Fruit fly (Drosophila melanogaster): ENCODE data around the gene CG13050.

Gene CG13050

DNA sequence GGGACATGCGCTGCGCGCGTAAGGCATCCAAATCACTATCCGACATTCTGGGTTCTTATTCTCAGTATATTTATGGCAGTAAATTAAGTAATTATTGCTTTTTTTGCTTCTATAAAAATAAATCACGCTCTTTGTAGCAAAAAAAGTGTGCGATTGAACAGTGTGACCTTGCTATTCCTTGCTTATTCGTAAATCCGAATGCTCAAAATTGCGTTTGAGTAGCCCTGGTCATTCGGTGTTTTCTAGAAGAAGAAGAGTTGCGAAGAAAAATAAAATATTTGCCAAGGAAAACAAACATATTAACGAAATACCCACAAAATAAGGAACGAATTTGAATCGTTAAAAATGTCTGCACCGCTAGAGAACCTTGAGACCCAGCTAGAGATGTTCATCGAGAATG, 47.2 kb downstream of the CG13050 start, which contains the start of the genes PDCD-5 and MED10 (continued):
- TF ChIP-seq luna (GFP tag; optimal IDR thresholded peaks at IDR 0.05) (no peak), CG4424 (GFP tag; optimal IDR thresholded peaks at IDR 0.05) (no peak), al (GFP tag; IDR thresholded peaks at IDR 0.05) (no peak), CG11247 (GFP tag; IDR thresholded peaks at IDR 0.05) (no peak), oc (tag; optimal IDR thresholded peaks at IDR 0.05) (no peak), Dip2 (GFP tag; IDR thresholded peaks at IDR 0.05) (no peak), Bgb (GFP tag; IDR thresholded peaks at IDR 0.05; ENCODE audit: partially characterized antibody) (peak; percentile 28; the same call in 1 of the 2 replicates), CG17359 (tag; optimal IDR thresholded peaks at IDR 0.05) (peak; percentile 45), Sox102F (GFP tag; optimal IDR thresholded peaks at IDR 0.05) (no peak), Doc2 (GFP tag; IDR thresholded peaks at IDR 0.05) (no peak), CG14965 (GFP tag; optimal IDR thresholded peaks at IDR 0.05; ENCODE audit: borderline replicate concordance) (no peak), NfI (GFP tag; optimal IDR thresholded peaks at IDR 0.05) (peak; percentile 35), Ravus (GFP tag; IDR thresholded peaks at IDR 0.05) (no peak), Dbx (GFP tag; IDR thresholded peaks at IDR 0.05) (no peak), nerfin-2 (GFP tag; IDR thresholded peaks at IDR 0.05; ENCODE audit: partially characterized antibody) (no peak), MESR4 (GFP tag; optimal IDR thresholded peaks at IDR 0.05) (peak; percentile 92), CoRest (tag; optimal IDR thresholded peaks at IDR 0.05) (peak; percentile 47), hb (GFP tag; IDR thresholded peaks at IDR 0.05; ENCODE audit: partially characterized antibody) (no peak), repo (GFP tag; optimal IDR thresholded peaks at IDR 0.05) (no peak), CG13775 (GFP tag; optimal IDR thresholded peaks at IDR 0.05) (no peak), CG10274 (GFP tag; optimal IDR thresholded peaks at IDR 0.05) (no peak), onecut (GFP tag; IDR thresholded peaks at IDR 0.05) (no peak), CG3065 (GFP tag; optimal IDR thresholded peaks at IDR 0.05) (no peak), gsb-n (tag; optimal IDR thresholded peaks at IDR 0.05) (no peak), tin (GFP tag; optimal IDR thresholded peaks at IDR 0.05) (no peak), CG8944 (GFP tag; optimal IDR thresholded peaks at IDR 0.05) (no peak), CG12155 (GFP tag; optimal IDR thresholded peaks at IDR 0.05) (no peak), CG10431 (GFP tag; optimal IDR thresholded peaks at IDR 0.05) (no peak), Abd-B (GFP tag; optimal IDR thresholded peaks at IDR 0.05) (peak; percentile 16), CG31441 (GFP tag; IDR thresholded peaks at IDR 0.05) (no peak), vvl (GFP tag; IDR thresholded peaks at IDR 0.05) (no peak), Rx (GFP tag; IDR thresholded peaks at IDR 0.05) (no peak), Hsf (GFP tag; optimal IDR thresholded peaks at IDR 0.05) (peak; percentile 24), tna (GFP tag; IDR thresholded peaks at IDR 0.05; ENCODE audit: partially characterized antibody) (no peak), Mes4 (GFP tag; optimal IDR thresholded peaks at IDR 0.05) (no peak), CG11723 (GFP tag; optimal IDR thresholded peaks at IDR 0.05) (no peak), CG12219 (GFP tag; optimal IDR thresholded peaks at IDR 0.05) (no peak), CG12236 (GFP tag; optimal IDR thresholded peaks at IDR 0.05) (no peak), CG8089 (GFP tag; optimal IDR thresholded peaks at IDR 0.05) (no peak), slbo (GFP tag; IDR thresholded peaks at IDR 0.05) (no peak), B-H1 (GFP tag; IDR thresholded peaks at IDR 0.05) (no peak), Pdp1 (GFP tag; optimal IDR thresholded peaks at IDR 0.05) (peak in 1 of 2 experiments; percentile 56), CG2120 (GFP tag; optimal IDR thresholded peaks at IDR 0.05) (no peak), trem (tag; optimal IDR thresholded peaks at IDR 0.05) (peak; percentile 42), CG6791 (GFP tag; IDR thresholded peaks at IDR 0.05; ENCODE audit: partially characterized antibody) (peak; percentile 32; the same call in 2 of the 3 replicates), Mad (GFP tag; optimal IDR thresholded peaks at IDR 0.05) (no peak), Hand (GFP tag; optimal IDR thresholded peaks at IDR 0.05) (no peak), nom (GFP tag; optimal IDR thresholded peaks at IDR 0.05) (peak; percentile 51), CG13624 (GFP tag; optimal IDR thresholded peaks at IDR 0.05) (peak; percentile 10), sens-2 (GFP tag; IDR thresholded peaks at IDR 0.05) (no peak), CG14667 (GFP tag; IDR thresholded peaks at IDR 0.05) (no peak)

Measured in whole organism, embryonic.